Worm (Caenorhabditis elegans) whole organism, early embryonic: ENCODE measurements around the gene F46C5.10.

Experiments
- B0310.2 ChIP-seq: sonication (generic microtip); optimal IDR thresholded peaks from 2 replicates; lab custom pipeline; 2016; ENCODE audit warnings: mild to moderate bottlenecking, missing genetic modification characterization, missing compliant biosample characterization
- F13C5.2 ChIP-seq: sonication (generic microtip); optimal IDR thresholded peaks from 2 replicates; lab custom pipeline; 2017; ENCODE audit warnings: mild to moderate bottlenecking, missing genetic modification characterization, inconsistent platforms, missing compliant biosample characterization
- aly-1 ChIP-seq: sonication (generic microtip); optimal IDR thresholded peaks from 2 replicates; lab custom pipeline; 2016; ENCODE audit warnings: missing genetic modification characterization, missing compliant biosample characterization
- ama-1 ChIP-seq: fragments of 150-350 bp; optimal IDR thresholded peaks from 2 replicates; lab custom pipeline; 2014
- ceh-13 ChIP-seq: fragments of 200-800 bp; sonication (Bioruptor generic); optimal IDR thresholded peaks from 2 replicates; lab custom pipeline; 2018; ENCODE audit warnings: mild to moderate bottlenecking, missing genetic modification characterization, missing compliant biosample characterization
- ceh-36 ChIP-seq: sonication (generic microtip); optimal IDR thresholded peaks from 2 replicates; lab custom pipeline; 2016; ENCODE audit warnings: missing genetic modification characterization, inconsistent platforms, missing compliant biosample characterization
- ets-7 ChIP-seq: sonication (generic microtip); optimal IDR thresholded peaks from 2 replicates; lab custom pipeline; 2016; ENCODE audit warnings: missing genotype, missing genetic modification characterization, missing compliant biosample characterization
- flt-1 ChIP-seq: fragments of 200-800 bp; sonication (Bioruptor generic); IDR thresholded peaks from 2 replicates; pipeline ENCODE4 v1.3.6; 2022; ENCODE audit warnings: missing genetic modification characterization, missing compliant biosample characterization
- hmbx-1 ChIP-seq: sonication (generic microtip); optimal IDR thresholded peaks from 2 replicates; lab custom pipeline; 2016; ENCODE audit warnings: mild to moderate bottlenecking, missing genetic modification characterization, missing compliant biosample characterization
- hmg-4 ChIP-seq: fragments of 200-800 bp; sonication (Bioruptor generic); optimal IDR thresholded peaks from 2 replicates; lab custom pipeline; 2018; ENCODE audit warnings: mild to moderate bottlenecking, missing genetic modification characterization, missing compliant biosample characterization
- hnd-1 ChIP-seq: sonication (generic microtip); optimal IDR thresholded peaks from 2 replicates; lab custom pipeline; 2016; ENCODE audit warnings: missing genetic modification characterization, missing compliant biosample characterization
- pes-1 ChIP-seq: fragments of 200-800 bp; sonication (Bioruptor generic); IDR thresholded peaks from 2 replicates; pipeline ENCODE4 v1.3.6; 2022; ENCODE audit warnings: missing genetic modification reagents, missing genetic modification characterization, missing compliant biosample characterization
- scrt-1 ChIP-seq: fragments of 200-800 bp; sonication (Bioruptor generic); IDR thresholded peaks from 2 replicates; pipeline ENCODE4 v1.3.6; 2022; ENCODE audit warnings: missing genetic modification characterization, missing compliant biosample characterization
- sea-1 ChIP-seq: fragments of 200-800 bp; sonication (Bioruptor generic); conservative IDR thresholded peaks from 2 replicates; pipeline ENCODE4 v1.3.6; 2022; ENCODE audit warnings: missing genetic modification characterization, missing compliant biosample characterization
- tbx-11 ChIP-seq: fragments of 200-800 bp; sonication (Bioruptor generic); IDR thresholded peaks from 2 replicates; pipeline ENCODE4 v1.3.6; 2022; ENCODE audit warnings: missing genetic modification characterization, missing compliant biosample characterization
- tbx-37 ChIP-seq: fragments of 200-800 bp; sonication (Bioruptor generic); conservative IDR thresholded peaks from 2 replicates; pipeline ENCODE4 v1.3.6; 2022; ENCODE audit warnings: missing genetic modification reagents, missing genetic modification characterization, missing compliant biosample characterization
- tra-4 ChIP-seq: sonication (generic microtip); optimal IDR thresholded peaks from 2 replicates; lab custom pipeline; 2017; ENCODE audit warnings: missing genetic modification characterization, missing compliant biosample characterization

F46C5.10 gene

DNA sequence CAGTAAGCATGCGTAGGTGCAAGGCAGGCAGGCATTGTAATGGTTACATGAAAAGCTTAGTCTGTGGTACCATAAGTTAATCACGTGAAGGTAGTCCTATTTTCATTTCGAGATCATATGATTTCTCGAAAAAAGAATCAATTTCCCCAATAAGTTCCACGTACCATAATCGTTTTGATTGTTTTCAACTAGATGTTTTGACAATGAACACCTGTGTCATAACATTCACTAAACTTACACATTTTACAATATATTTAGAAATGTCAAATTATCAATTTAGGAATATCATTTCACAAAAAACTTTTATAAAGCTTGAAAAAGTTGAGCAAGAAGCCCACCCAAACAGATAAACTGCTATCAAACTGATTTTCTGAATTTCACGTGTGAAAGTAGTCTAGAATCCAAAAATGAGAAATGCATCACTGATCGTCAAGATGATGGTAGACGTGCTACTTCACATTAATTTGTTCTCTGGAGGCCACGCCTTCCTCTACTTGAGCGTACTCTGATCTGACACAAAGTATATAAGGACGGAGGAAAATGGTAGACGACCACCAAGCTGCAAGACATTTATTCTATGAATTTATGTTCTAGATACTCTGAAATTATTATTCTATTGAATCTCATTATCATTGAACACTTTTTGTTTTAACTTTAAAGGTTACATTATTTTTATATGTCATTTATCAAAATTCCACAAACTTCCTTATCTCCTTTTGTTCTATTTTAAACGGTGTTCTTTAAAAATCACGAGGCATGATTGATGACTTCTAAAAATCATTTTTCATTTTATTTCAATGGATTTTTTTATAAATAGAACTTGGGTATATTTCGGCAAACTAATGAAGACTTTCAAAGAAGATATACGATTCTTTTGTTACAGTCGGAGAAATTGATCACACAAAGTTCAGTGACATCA, at the start of gene F46C5.10:
Gene F46C5.10, minus strand, starts transcription at position 51 of the 919 bp plus-strand sequence.
- TF ChIP-seq ets-7 (tag; lab: Kevin White, UChicago) (no peak), ceh-36 (tag; lab: Kevin White, UChicago) (no peak), hnd-1 (tag; lab: Kevin White, UChicago) (no peak), tbx-11 (GFP tag; lab: Robert Waterston, UW) (no peak), ceh-13 (no peak), B0310.2 (tag; lab: Kevin White, UChicago) (no peak), sea-1 (no peak), tbx-37 (GFP tag; lab: Robert Waterston, UW) (no peak), aly-1 (tag; lab: Kevin White, UChicago) (no peak), scrt-1 (GFP tag; lab: Robert Waterston, UW) (no peak), tra-4 (tag; lab: Kevin White, UChicago) (no peak), hmg-4 (no peak), flt-1 (GFP tag; lab: Robert Waterston, UW) (no peak), pes-1 (GFP tag; lab: Robert Waterston, UW) (no peak), hmbx-1 (tag; lab: Kevin White, UChicago) (no peak), F13C5.2 (tag; lab: Kevin White, UChicago) (no peak), ama-1 (no peak)

DNA sequence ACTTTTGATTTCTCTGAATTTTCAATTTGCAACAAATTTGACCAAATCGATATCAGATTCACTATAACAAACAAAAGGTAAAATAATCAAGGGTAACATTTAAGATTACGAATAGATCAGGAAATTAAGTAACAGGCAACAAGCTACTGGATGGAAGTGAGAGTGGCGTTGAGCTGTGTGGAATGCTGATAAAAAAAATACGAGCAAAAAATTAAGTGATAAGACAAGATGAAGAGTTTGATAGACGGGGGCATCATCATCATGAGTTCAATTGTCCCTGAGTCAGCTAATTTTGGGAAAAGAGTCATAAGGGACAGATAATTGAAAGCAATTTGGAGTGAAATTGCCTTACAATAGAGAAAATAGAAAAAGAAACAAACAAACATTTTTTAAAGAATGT, 48.0 kb upstream of the F46C5.10 start:
- no peak for TF ChIP-seq scrt-1 (GFP tag; lab: Robert Waterston, UW)
- TF ChIP-seq sea-1, result no peak
- TF ChIP-seq hmg-4, result no peak
- TF ChIP-seq ets-7 (tag; lab: Kevin White, UChicago), result no peak
- no peak for TF ChIP-seq tbx-11 (GFP tag; lab: Robert Waterston, UW)
- TF ChIP-seq hnd-1 (tag; lab: Kevin White, UChicago), result no peak
- no peak for TF ChIP-seq ama-1
- TF ChIP-seq F13C5.2 (tag; lab: Kevin White, UChicago), result no peak
- TF ChIP-seq ceh-13, result no peak
- no peak for TF ChIP-seq ceh-36 (tag; lab: Kevin White, UChicago)
- TF ChIP-seq B0310.2 (tag; lab: Kevin White, UChicago), result no peak

ce11 chrII:8865078-8865477, 46.2 kb upstream of the F46C5.10 start, which contains the start of gene npr-20:
Gene npr-20, minus strand, starts transcription at chrII:8865178.
- no peak for TF ChIP-seq hnd-1 (tag; lab: Kevin White, UChicago)
- no peak for TF ChIP-seq ets-7 (tag; lab: Kevin White, UChicago)
- no peak for TF ChIP-seq sea-1

- TF ChIP-seq ama-1, result no peak
- no peak for TF ChIP-seq flt-1 (GFP tag; lab: Robert Waterston, UW)
- TF ChIP-seq B0310.2 (tag; lab: Kevin White, UChicago), result no peak
- TF ChIP-seq ets-7 (tag; lab: Kevin White, UChicago), result no peak
- TF ChIP-seq hnd-1 (tag; lab: Kevin White, UChicago), result no peak
- TF ChIP-seq ceh-13, result no peak
- TF ChIP-seq hmg-4, result no peak
- TF ChIP-seq scrt-1 (GFP tag; lab: Robert Waterston, UW), result no peak
- no peak for TF ChIP-seq sea-1
- TF ChIP-seq pes-1 (GFP tag; lab: Robert Waterston, UW), result no peak
- no peak for TF ChIP-seq F13C5.2 (tag; lab: Kevin White, UChicago)
- no peak for TF ChIP-seq ceh-36 (tag; lab: Kevin White, UChicago)
- TF ChIP-seq tbx-37 (GFP tag; lab: Robert Waterston, UW), result no peak
- no peak for TF ChIP-seq hmbx-1 (tag; lab: Kevin White, UChicago)
- TF ChIP-seq tra-4 (tag; lab: Kevin White, UChicago), result no peak
Observed at ce11 chrII:8859596-8859995, 40.8 kb upstream of the F46C5.10 start, which contains the start of gene snb-6. Gene snb-6, minus strand, starts transcription at chrII:8859696.

DNA sequence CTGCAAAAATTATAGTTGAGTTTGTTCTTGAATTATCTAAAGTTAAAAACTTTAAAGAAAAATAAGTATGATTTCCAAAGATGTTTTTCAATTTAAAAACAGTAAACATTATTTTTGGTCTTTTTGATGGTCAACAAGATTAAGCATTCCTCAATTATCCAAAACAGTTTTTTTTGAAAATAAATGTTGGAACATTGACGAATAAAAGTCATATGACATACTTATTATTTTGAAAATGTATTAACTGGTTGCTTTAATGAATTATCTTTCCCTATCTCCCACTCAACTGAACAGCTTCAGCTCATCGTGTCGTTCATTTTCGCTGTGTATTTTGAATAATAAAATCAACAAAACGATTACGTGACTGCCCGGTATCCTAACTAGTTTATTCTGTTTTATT, 38.2 kb upstream of the F46C5.10 start:
- no peak for TF ChIP-seq sea-1
- no peak for TF ChIP-seq hmbx-1 (tag; lab: Kevin White, UChicago)
- no peak for TF ChIP-seq tra-4 (tag; lab: Kevin White, UChicago)
- TF ChIP-seq ceh-36 (tag; lab: Kevin White, UChicago), result no peak
- no peak for TF ChIP-seq hnd-1 (tag; lab: Kevin White, UChicago)

- TF ChIP-seq hmg-4 (no peak), F13C5.2 (tag; lab: Kevin White, UChicago) (no peak), scrt-1 (GFP tag; lab: Robert Waterston, UW) (no peak), sea-1 (no peak), tbx-37 (GFP tag; lab: Robert Waterston, UW) (no peak), tra-4 (tag; lab: Kevin White, UChicago) (no peak), pes-1 (GFP tag; lab: Robert Waterston, UW) (no peak), ceh-13 (no peak), ama-1 (no peak), ets-7 (tag; lab: Kevin White, UChicago) (no peak), flt-1 (GFP tag; lab: Robert Waterston, UW) (no peak), hmbx-1 (tag; lab: Kevin White, UChicago) (no peak), tbx-11 (GFP tag; lab: Robert Waterston, UW) (no peak), aly-1 (tag; lab: Kevin White, UChicago) (no peak), B0310.2 (tag; lab: Kevin White, UChicago) (no peak), ceh-36 (tag; lab: Kevin White, UChicago) (no peak)
Observed at ce11 chrII:8856524-8856923, 37.7 kb upstream of the F46C5.10 start.

- no peak for TF ChIP-seq tbx-11 (GFP tag; lab: Robert Waterston, UW)
- TF ChIP-seq F13C5.2 (tag; lab: Kevin White, UChicago), result no peak
- no peak for TF ChIP-seq pes-1 (GFP tag; lab: Robert Waterston, UW)
- TF ChIP-seq sea-1, result no peak
- no peak for TF ChIP-seq ceh-36 (tag; lab: Kevin White, UChicago)
- TF ChIP-seq ceh-13, result no peak
- no peak for TF ChIP-seq tra-4 (tag; lab: Kevin White, UChicago)
- TF ChIP-seq aly-1 (tag; lab: Kevin White, UChicago), result no peak
- no peak for TF ChIP-seq B0310.2 (tag; lab: Kevin White, UChicago)
- TF ChIP-seq ets-7 (tag; lab: Kevin White, UChicago), result no peak
- no peak for TF ChIP-seq tbx-37 (GFP tag; lab: Robert Waterston, UW)
Observed at ce11 chrII:8854874-8855273, 36.0 kb upstream of the F46C5.10 start.
